Worm (Caenorhabditis elegans): ENCODE data around the gene srw-115.

DNA sequence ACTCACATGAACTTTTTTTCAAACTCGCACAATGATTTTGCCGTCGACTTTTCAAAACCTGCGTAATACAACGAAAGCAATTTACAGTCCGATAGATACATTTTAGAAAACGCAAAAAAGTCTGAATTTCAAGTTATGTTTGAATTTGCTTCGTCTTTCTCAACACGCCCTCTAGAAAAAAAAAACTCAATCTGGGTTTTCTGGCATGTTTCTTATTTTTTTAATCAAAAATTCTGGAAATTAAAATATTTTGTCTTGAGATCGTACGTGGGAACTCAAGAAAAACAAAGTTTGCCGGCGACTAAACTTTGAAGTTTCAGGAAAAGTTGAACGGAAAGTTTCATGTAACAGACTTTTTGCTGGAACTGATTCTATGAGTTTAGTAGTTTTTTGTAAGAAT, at the start of gene srw-115:
- TF ChIP-seq ceh-36 (tag; optimal IDR thresholded peaks at IDR 0.05) (no peak), flt-1 (GFP tag; IDR thresholded peaks at IDR 0.05) (no peak), ama-1 (optimal IDR thresholded peaks at IDR 0.05) (no peak), sea-1 (GFP tag; conservative IDR thresholded peaks at IDR 0.05) (no peak), ets-7 (tag; optimal IDR thresholded peaks at IDR 0.05) (no peak), hmg-4 (GFP tag; optimal IDR thresholded peaks at IDR 0.05) (no peak), F13C5.2 (tag; optimal IDR thresholded peaks at IDR 0.05) (no peak), tra-4 (tag; optimal IDR thresholded peaks at IDR 0.05) (no peak), ceh-13 (GFP tag; optimal IDR thresholded peaks at IDR 0.05) (no peak), tbx-37 (GFP tag; conservative IDR thresholded peaks at IDR 0.05) (no peak), hmbx-1 (tag; optimal IDR thresholded peaks at IDR 0.05) (no peak)

Measured in whole organism, early embryonic.